Fruit fly (Drosophila melanogaster) whole organism, embryonic: ENCODE results near the gene CG17124.

Experiments used
- Adf1 ChIP-seq: fragments of 200-800 bp; sonication (Bioruptor generic); IDR thresholded peaks from 2 replicates; pipeline ENCODE4 v1.3.6; 2022; ENCODE audit warnings: missing biosample characterization, missing genetic modification characterization
- Atf3 ChIP-seq: fragments of 200-800 bp; sonication (Bioruptor generic); optimal IDR thresholded peaks from 3 replicates; lab custom pipeline; 2016; ENCODE audit warnings: missing biosample characterization, missing genetic modification characterization
- CG10209 ChIP-seq: fragments of 200-800 bp; sonication (Bioruptor generic); optimal IDR thresholded peaks from 3 replicates; lab custom pipeline; 2017; ENCODE audit warnings: missing biosample characterization, mild to moderate bottlenecking, missing genetic modification characterization, missing genetic modification reagents
- CG10462 ChIP-seq: fragments of 200-800 bp; sonication (Bioruptor generic); optimal IDR thresholded peaks from 2 replicates; lab custom pipeline; 2016; ENCODE audit warnings: missing biosample characterization, missing genetic modification characterization
- CG10543 ChIP-seq: fragments of 200-800 bp; sonication (Bioruptor generic); optimal IDR thresholded peaks from 3 replicates; lab custom pipeline; 2017; ENCODE audit warnings: missing biosample characterization, mild to moderate bottlenecking, missing genetic modification characterization, moderate library complexity
- CG12071 ChIP-seq: fragments of 200-800 bp; sonication (Bioruptor generic); optimal IDR thresholded peaks from 3 replicates; lab custom pipeline; 2018; ENCODE audit warnings: missing biosample characterization, mild to moderate bottlenecking, missing genetic modification characterization
- CG13287 ChIP-seq: fragments of 200-800 bp; sonication (Bioruptor generic); IDR thresholded peaks from 2 replicates; pipeline ENCODE4 v1.3.6; 2022; ENCODE audit warnings: missing biosample characterization, missing genetic modification characterization; ENCODE audit not compliant: partially characterized antibody
- CG15514 ChIP-seq: fragments of 200-800 bp; sonication (Bioruptor generic); optimal IDR thresholded peaks from 3 replicates; lab custom pipeline; 2017; ENCODE audit warnings: missing biosample characterization, missing genetic modification characterization, mild to moderate bottlenecking, moderate library complexity, missing genetic modification reagents
- CG16779 ChIP-seq: fragments of 200-800 bp; sonication (Bioruptor generic); IDR thresholded peaks from 2 replicates; pipeline ENCODE4 v1.3.6; 2022; ENCODE audit warnings: missing biosample characterization, missing genetic modification characterization
- CG17361 ChIP-seq: fragments of 200-800 bp; sonication (Bioruptor generic); IDR thresholded peaks from 3 replicates; pipeline ENCODE4 v1.3.6; 2022; ENCODE audit warnings: missing biosample characterization, missing genetic modification characterization
- CG17385 ChIP-seq: fragments of 200-800 bp; sonication (Bioruptor generic); optimal IDR thresholded peaks from 3 replicates; lab custom pipeline; 2018; ENCODE audit warnings: missing biosample characterization, mild to moderate bottlenecking, missing genetic modification characterization
- CG34224 ChIP-seq: fragments of 200-800 bp; sonication (Bioruptor generic); IDR thresholded peaks from 3 replicates; pipeline ENCODE4 v1.3.6; 2022; ENCODE audit warnings: missing biosample characterization, missing genetic modification characterization; ENCODE audit not compliant: partially characterized antibody
- CG34422 ChIP-seq: fragments of 200-800 bp; sonication (Bioruptor generic); IDR thresholded peaks from 3 replicates; pipeline ENCODE4 v1.3.6; 2022; ENCODE audit warnings: missing biosample characterization, missing genetic modification characterization
- CG4404 ChIP-seq: fragments of 200-800 bp; sonication (Bioruptor generic); IDR thresholded peaks from 2 replicates; pipeline ENCODE4 v1.3.6; 2022; ENCODE audit warnings: missing biosample characterization, missing genetic modification characterization
- CG4424 ChIP-seq: fragments of 200-800 bp; sonication (Bioruptor generic); optimal IDR thresholded peaks from 3 replicates; lab custom pipeline; 2016; ENCODE audit warnings: missing biosample characterization, missing genetic modification characterization
- CG6813 ChIP-seq: fragments of 200-800 bp; sonication (Bioruptor generic); optimal IDR thresholded peaks from 2 replicates; lab custom pipeline; 2017; ENCODE audit warnings: missing biosample characterization, missing genetic modification characterization, mild to moderate bottlenecking, moderate library complexity, missing genetic modification reagents
- CG7271 ChIP-seq: fragments of 200-800 bp; sonication (Bioruptor generic); optimal IDR thresholded peaks from 2 replicates; lab custom pipeline; 2018; ENCODE audit warnings: missing biosample characterization, mild to moderate bottlenecking, missing genetic modification characterization, moderate library complexity
- CG7786 ChIP-seq: fragments of 200-800 bp; sonication (Bioruptor generic); optimal IDR thresholded peaks from 2 replicates; lab custom pipeline; 2016; ENCODE audit warnings: missing biosample characterization, missing genetic modification characterization
- CG8089 ChIP-seq: fragments of 200-800 bp; sonication (Bioruptor generic); optimal IDR thresholded peaks from 3 replicates; lab custom pipeline; 2016; ENCODE audit warnings: missing biosample characterization, missing genetic modification characterization
- CG8924 ChIP-seq: fragments of 200-800 bp; optimal IDR thresholded peaks from 3 replicates; lab custom pipeline; 2019; ENCODE audit warnings: missing biosample characterization, mild to moderate bottlenecking, missing genetic modification characterization, moderate library complexity
- CG9437 ChIP-seq: fragments of 200-800 bp; sonication (Bioruptor generic); optimal IDR thresholded peaks from 2 replicates; lab custom pipeline; 2018; ENCODE audit warnings: missing biosample characterization, mild to moderate bottlenecking, missing genetic modification characterization
- CG9609 ChIP-seq: fragments of 200-800 bp; sonication (Bioruptor generic); optimal IDR thresholded peaks from 3 replicates; lab custom pipeline; 2016; ENCODE audit warnings: missing biosample characterization, missing genetic modification characterization
- CG9727 ChIP-seq: fragments of 200-800 bp; sonication (Bioruptor generic); optimal IDR thresholded peaks from 3 replicates; lab custom pipeline; 2017; ENCODE audit warnings: missing biosample characterization, mild to moderate bottlenecking, missing genetic modification characterization
- Dfd ChIP-seq, 2 experiments: fragments of >200 bp; optimal IDR thresholded peaks; 2 replicates each; lab custom pipeline; 2017; ENCODE audit warnings: missing biosample characterization in 2 of 2, missing genetic modification characterization in 2 of 2
- Doc3 ChIP-seq: fragments of 200-800 bp; sonication (Bioruptor generic); IDR thresholded peaks from 3 replicates; pipeline ENCODE4 v1.3.6; 2022; ENCODE audit warnings: missing biosample characterization, missing genetic modification characterization; ENCODE audit not compliant: partially characterized antibody
- Dp ChIP-seq: fragments of 200-800 bp; sonication (Bioruptor generic); optimal IDR thresholded peaks from 2 replicates; lab custom pipeline; 2018; ENCODE audit warnings: missing biosample characterization, mild to moderate bottlenecking, missing genetic modification characterization, moderate library complexity
- GATAe ChIP-seq: fragments of 200-800 bp; sonication (Bioruptor generic); conservative IDR thresholded peaks from 2 replicates; pipeline ENCODE4 v1.3.6; 2022; ENCODE audit warnings: missing biosample characterization, missing genetic modification characterization
- HLH4C ChIP-seq: fragments of 200-800 bp; sonication (Bioruptor generic); IDR thresholded peaks from 3 replicates; pipeline ENCODE4 v1.3.6; 2022; ENCODE audit warnings: missing biosample characterization, missing genetic modification characterization; ENCODE audit not compliant: partially characterized antibody
- Hand ChIP-seq: fragments of 200-800 bp; sonication (Bioruptor generic); optimal IDR thresholded peaks from 2 replicates; lab custom pipeline; 2017; ENCODE audit warnings: mild to moderate bottlenecking, missing biosample characterization, missing genetic modification reagents, missing genetic modification characterization
- MBD-R2 ChIP-seq: fragments of 200-800 bp; sonication (Bioruptor generic); IDR thresholded peaks from 2 replicates; pipeline ENCODE4 v1.3.6; 2022; ENCODE audit warnings: missing biosample characterization, missing genetic modification characterization
- Mes4 ChIP-seq: fragments of 200-800 bp; sonication (Bioruptor generic); optimal IDR thresholded peaks from 2 replicates; lab custom pipeline; 2016; ENCODE audit warnings: missing biosample characterization, missing genetic modification characterization
- Oli ChIP-seq: fragments of 200-800 bp; sonication (Bioruptor generic); optimal IDR thresholded peaks from 2 replicates; lab custom pipeline; 2018; ENCODE audit warnings: missing biosample characterization, mild to moderate bottlenecking, missing genetic modification characterization, moderate library complexity
- Side ChIP-seq: fragments of 200-800 bp; sonication (Bioruptor generic); optimal IDR thresholded peaks from 2 replicates; lab custom pipeline; 2016; ENCODE audit warnings: missing biosample characterization, missing genetic modification characterization
- Sox102F ChIP-seq: fragments of 200-800 bp; sonication (Bioruptor generic); optimal IDR thresholded peaks from 2 replicates; lab custom pipeline; 2018; ENCODE audit warnings: missing biosample characterization, mild to moderate bottlenecking, missing genetic modification characterization, moderate library complexity
- ase ChIP-seq: fragments of 200-800 bp; sonication (Bioruptor generic); IDR thresholded peaks from 3 replicates; pipeline ENCODE4 v1.3.6; 2022; ENCODE audit warnings: missing biosample characterization, missing genetic modification characterization
- bigmax ChIP-seq: fragments of 200-800 bp; sonication (Bioruptor generic); optimal IDR thresholded peaks from 2 replicates; lab custom pipeline; 2018; ENCODE audit warnings: missing biosample characterization, mild to moderate bottlenecking, missing genetic modification characterization
- bowl ChIP-seq: fragments of 200-800 bp; sonication (Bioruptor generic); IDR thresholded peaks from 2 replicates; pipeline ENCODE4 v1.3.6; 2022; ENCODE audit warnings: missing biosample characterization, missing genetic modification characterization
- crp ChIP-seq, 2 experiments: fragments of 200-800 bp; sonication (Bioruptor generic); optimal IDR thresholded peaks; 2 replicates in 1 of 2; 3 replicates in 1 of 2; lab custom pipeline; 2017; ENCODE audit warnings: missing biosample characterization in 2 of 2, missing genetic modification characterization in 2 of 2, mild to moderate bottlenecking in 1 of 2, moderate library complexity in 1 of 2
- dpn ChIP-seq, 2 experiments: fragments of 200-800 bp; sonication (Bioruptor generic); optimal IDR thresholded peaks; 3 replicates each; lab custom pipeline; 2016; ENCODE audit warnings: missing biosample characterization in 2 of 2, missing genetic modification characterization in 2 of 2
- ewg ChIP-seq: fragments of 200-800 bp; sonication (Bioruptor generic); optimal IDR thresholded peaks from 3 replicates; lab custom pipeline; 2017; ENCODE audit warnings: mild to moderate bottlenecking, missing biosample characterization, missing genetic modification reagents, missing genetic modification characterization
- eyg ChIP-seq: fragments of 200-800 bp; sonication (Bioruptor generic); optimal IDR thresholded peaks from 3 replicates; lab custom pipeline; 2016; ENCODE audit warnings: missing biosample characterization, missing genetic modification characterization
- gce ChIP-seq: fragments of 200-800 bp; sonication (Bioruptor generic); IDR thresholded peaks from 3 replicates; pipeline ENCODE4 v1.3.6; 2022; ENCODE audit warnings: missing biosample characterization, missing genetic modification characterization
- gro ChIP-seq: fragments of 200-800 bp; sonication (Bioruptor generic); optimal IDR thresholded peaks from 2 replicates; lab custom pipeline; 2016; ENCODE audit warnings: missing biosample characterization, missing genetic modification characterization
- h ChIP-seq: fragments of >200 bp; optimal IDR thresholded peaks from 2 replicates; lab custom pipeline; 2017
- kah ChIP-seq: fragments of 200-800 bp; sonication (Bioruptor generic); optimal IDR thresholded peaks from 2 replicates; lab custom pipeline; 2018; ENCODE audit warnings: missing biosample characterization, mild to moderate bottlenecking, missing genetic modification characterization
- ken ChIP-seq: fragments of 200-800 bp; sonication (Bioruptor generic); IDR thresholded peaks from 3 replicates; pipeline ENCODE4 v1.3.6; 2022; ENCODE audit warnings: missing biosample characterization, missing genetic modification characterization
- lola ChIP-seq, 3 experiments: fragments of >200 bp in 2 of 3; fragments of 200-800 bp in 1 of 3; sonication (Bioruptor generic) in 1 of 3; optimal IDR thresholded peaks; 2 replicates each; lab custom pipeline; 2017 to 2019; ENCODE audit warnings: missing biosample characterization in 3 of 3, missing genetic modification characterization in 3 of 3, mild to moderate bottlenecking in 1 of 3, moderate library complexity in 1 of 3
- org-1 ChIP-seq: fragments of 200-800 bp; sonication (Bioruptor generic); optimal IDR thresholded peaks from 2 replicates; lab custom pipeline; 2017; ENCODE audit warnings: missing biosample characterization, missing genetic modification characterization
- slbo ChIP-seq: fragments of 200-800 bp; sonication (Bioruptor generic); IDR thresholded peaks from 2 replicates; pipeline ENCODE4 v1.3.6; 2022; ENCODE audit warnings: missing biosample characterization, missing genetic modification characterization
- toy ChIP-seq: fragments of 200-800 bp; sonication (Bioruptor generic); IDR thresholded peaks from 2 replicates; pipeline ENCODE4 v1.3.6; 2022; ENCODE audit warnings: missing biosample characterization, missing genetic modification characterization
- tup ChIP-seq: fragments of 200-800 bp; sonication (Bioruptor generic); optimal IDR thresholded peaks from 2 replicates; lab custom pipeline; 2016; ENCODE audit warnings: missing biosample characterization, mild to moderate bottlenecking, missing genetic modification characterization, moderate library complexity

Gene CG17124

dm6 chr2L:10756049-10756448, at the start of gene CG17124 (continued):
- no peak for TF ChIP-seq ase (GFP tag; lab: Robert Waterston, UW)
- no peak for TF ChIP-seq Dfd (GFP tag; optimal IDR thresholded peaks at IDR 0.05; lab: Kevin White, UChicago)
- peak; percentile 68 for TF ChIP-seq Adf1 (GFP tag; lab: Robert Waterston, UW)
- peak; percentile 74 for TF ChIP-seq CG10543 (GFP tag; lab: Kevin White, UChicago)
- TF ChIP-seq CG17385 (GFP tag; lab: Kevin White, UChicago): peak; percentile 41
- TF ChIP-seq Atf3: no peak
- peak; percentile 7 for TF ChIP-seq eyg (GFP tag; lab: Kevin White, UChicago)
- TF ChIP-seq tup (GFP tag; lab: Kevin White, UChicago): no peak
- no peak for TF ChIP-seq crp (GFP tag; optimal IDR thresholded peaks at IDR 0.05; lab: Kevin White, UChicago)
- TF ChIP-seq h (lab: Kevin White, UChicago): no peak
- TF ChIP-seq bigmax (GFP tag; lab: Kevin White, UChicago): peak; percentile 10
- TF ChIP-seq CG9727 (GFP tag; lab: Kevin White, UChicago): no peak
- TF ChIP-seq CG8089 (GFP tag; lab: Kevin White, UChicago): no peak
- TF ChIP-seq lola (GFP tag; optimal IDR thresholded peaks at IDR 0.05; lab: Kevin White, UChicago): no peak
- TF ChIP-seq CG13287 (GFP tag; lab: Robert Waterston, UW): peak; percentile 55; the same call in 1 of the 2 replicates
- peak; percentile 56 for TF ChIP-seq CG12071 (GFP tag; lab: Kevin White, UChicago)
- no peak for TF ChIP-seq CG7786
- TF ChIP-seq CG10462 (GFP tag; lab: Kevin White, UChicago): no peak
- TF ChIP-seq gce (GFP tag; lab: Robert Waterston, UW): 0 out of 3 replicates have a peak, but pooled peaks have one; percentile 12
- peak; percentile 4 for TF ChIP-seq org-1 (GFP tag; lab: Kevin White, UChicago)
- no peak for TF ChIP-seq Sox102F (GFP tag; lab: Kevin White, UChicago)
- peak; percentile 43 for TF ChIP-seq CG15514 (GFP tag; lab: Kevin White, UChicago)
- peak; percentile 19 for TF ChIP-seq Hand
- peak; percentile 70 for TF ChIP-seq gro (GFP tag; lab: Kevin White, UChicago)
- TF ChIP-seq Oli (tag; lab: Kevin White, UChicago): no peak
- no peak for TF ChIP-seq GATAe (GFP tag; lab: Robert Waterston, UW)
- TF ChIP-seq CG8924 (tag; lab: Kevin White, UChicago): peak; percentile 49
- TF ChIP-seq ewg: no peak
- TF ChIP-seq CG7271 (tag; lab: Kevin White, UChicago): no peak
- no peak for TF ChIP-seq ken (GFP tag; lab: Robert Waterston, UW)
- TF ChIP-seq CG34422: peak; percentile 75; the same call in 1 of the 3 replicates
- no peak for TF ChIP-seq CG10209 (GFP tag; lab: Kevin White, UChicago)
- no peak for TF ChIP-seq kah (GFP tag; lab: Kevin White, UChicago)
- TF ChIP-seq CG9437 (GFP tag; lab: Kevin White, UChicago): no peak
- TF ChIP-seq CG34224 (GFP tag; lab: Robert Waterston, UW): no peak; the same call in 2 of the 3 replicates
- peak in 1 of 2 experiments; percentile 14 for TF ChIP-seq dpn (GFP tag; optimal IDR thresholded peaks at IDR 0.05; lab: Kevin White, UChicago)
- TF ChIP-seq CG9609 (GFP tag; lab: Kevin White, UChicago): no peak
- no peak for TF ChIP-seq CG4424 (GFP tag; lab: Kevin White, UChicago)
- no peak for TF ChIP-seq CG16779 (GFP tag; lab: Robert Waterston, UW)
- TF ChIP-seq CG17361 (GFP tag; lab: Robert Waterston, UW): no peak
- TF ChIP-seq Side (GFP tag; lab: Kevin White, UChicago): peak; percentile 36
- TF ChIP-seq CG6813 (GFP tag; lab: Kevin White, UChicago): peak; percentile 5
- no peak for TF ChIP-seq bowl (GFP tag; lab: Robert Waterston, UW)
- no peak for TF ChIP-seq Dp (GFP tag; lab: Kevin White, UChicago)
- no peak for TF ChIP-seq CG4404
- no peak for TF ChIP-seq Doc3
- TF ChIP-seq slbo: peak; percentile 23; the same call in 1 of the 2 replicates
- TF ChIP-seq HLH4C (GFP tag; lab: Robert Waterston, UW): peak; percentile 41; the same call in 1 of the 3 replicates
- no peak for TF ChIP-seq Mes4 (GFP tag; lab: Kevin White, UChicago)
- TF ChIP-seq toy (GFP tag; lab: Robert Waterston, UW): no peak
- peak; percentile 21; the same call in 1 of the 2 replicates for TF ChIP-seq MBD-R2
